Worm (Caenorhabditis elegans): ENCODE data around the gene tcc-1.
"Not testable (repeated sequence)": the region's sequence is repeated elsewhere in the genome, so short reads cannot be mapped to it uniquely, and the experiment has no call there.

Gene tcc-1

DNA sequence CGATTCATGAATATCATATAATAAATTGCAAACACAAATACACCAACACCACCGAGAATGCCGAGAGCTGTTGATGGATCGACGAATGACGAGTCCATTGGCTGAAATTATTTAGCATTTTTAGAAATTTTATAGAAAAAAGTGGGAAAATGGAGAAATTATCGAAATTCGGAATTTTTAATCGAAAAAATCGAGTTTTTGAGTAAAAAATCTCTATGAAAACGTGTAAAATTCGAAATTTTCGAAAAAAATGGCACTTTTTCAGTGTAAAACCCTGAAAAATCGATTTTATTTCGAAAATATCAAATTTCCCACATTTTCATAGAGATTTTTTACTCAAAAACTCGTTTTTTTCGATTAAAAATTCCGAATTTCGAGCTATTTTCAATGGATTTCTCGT, at the start of gene tcc-1:
Gene tcc-1, minus strand, starts transcription at position 101 of the 400 bp plus-strand sequence.
- no peak for TF ChIP-seq sea-1 (GFP tag; conservative IDR thresholded peaks at IDR 0.05)
- TF ChIP-seq ama-1 (optimal IDR thresholded peaks at IDR 0.05): no peak
- no peak for TF ChIP-seq tra-4 (tag; optimal IDR thresholded peaks at IDR 0.05)
- no peak for TF ChIP-seq ceh-13 (GFP tag; optimal IDR thresholded peaks at IDR 0.05)
- no peak for TF ChIP-seq tbx-37 (GFP tag; conservative IDR thresholded peaks at IDR 0.05)
- TF ChIP-seq ceh-36 (tag; optimal IDR thresholded peaks at IDR 0.05): no peak
- TF ChIP-seq flt-1 (GFP tag; IDR thresholded peaks at IDR 0.05): no peak
- TF ChIP-seq hmbx-1 (tag; optimal IDR thresholded peaks at IDR 0.05): no peak
- no peak for TF ChIP-seq aly-1 (tag; optimal IDR thresholded peaks at IDR 0.05)
- no peak for TF ChIP-seq F13C5.2 (tag; optimal IDR thresholded peaks at IDR 0.05)
- no peak for TF ChIP-seq scrt-1 (GFP tag; IDR thresholded peaks at IDR 0.05)
- TF ChIP-seq tbx-11 (GFP tag; IDR thresholded peaks at IDR 0.05): no peak
- no peak for TF ChIP-seq B0310.2 (tag; optimal IDR thresholded peaks at IDR 0.05)

DNA sequence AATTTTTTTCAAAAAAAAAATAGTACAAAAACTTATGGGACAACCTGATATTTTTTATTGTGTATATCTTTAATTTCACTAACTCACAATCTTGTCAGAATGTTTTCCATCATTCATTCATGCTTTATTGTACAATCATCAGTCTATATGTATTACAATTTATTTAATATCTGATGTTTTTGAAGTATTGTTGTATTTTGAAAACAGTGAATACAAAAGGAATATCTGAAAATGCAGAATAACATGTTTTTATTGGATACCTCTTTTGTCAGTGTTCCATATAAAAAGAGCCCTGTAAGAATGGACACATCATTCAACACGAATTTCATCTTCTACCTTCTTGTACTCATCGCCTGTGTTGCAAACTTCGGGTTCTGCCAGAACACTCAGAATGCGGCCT, 48.0 kb upstream of the tcc-1 start, which contains the start of gene C06H5.14:
Gene C06H5.14, plus strand, starts transcription at position 301 of the 400 bp plus-strand sequence.
- TF ChIP-seq scrt-1 (GFP tag; IDR thresholded peaks at IDR 0.05); B0310.2 (tag; optimal IDR thresholded peaks at IDR 0.05); ceh-13 (GFP tag; optimal IDR thresholded peaks at IDR 0.05): not testable (repeated sequence)

DNA sequence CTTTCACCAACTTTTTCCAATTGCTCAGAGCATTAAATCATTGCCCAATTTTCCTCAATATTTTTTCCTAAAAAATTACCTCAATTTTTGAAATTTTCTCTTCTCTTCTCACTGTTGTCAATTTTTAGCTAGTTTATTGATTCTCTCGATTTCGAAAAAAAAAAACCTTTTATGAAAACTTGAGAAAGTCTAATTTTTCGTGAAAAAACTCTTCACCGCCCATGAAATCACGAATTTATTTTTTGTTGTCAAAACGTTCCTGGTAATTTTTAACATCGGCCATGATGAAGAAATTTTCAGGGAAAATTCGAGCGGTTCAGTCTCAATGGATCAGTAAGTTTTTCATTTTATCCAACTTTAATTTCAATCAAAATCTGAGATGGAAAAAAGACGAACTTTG, 43.7 kb upstream of the tcc-1 start, which contains the start of gene fbxa-157:
Gene fbxa-157, plus strand, starts transcription at position 301 of the 400 bp plus-strand sequence.
- TF ChIP-seq scrt-1 (GFP tag; IDR thresholded peaks at IDR 0.05) (no peak), aly-1 (tag; optimal IDR thresholded peaks at IDR 0.05) (no peak), ceh-36 (tag; optimal IDR thresholded peaks at IDR 0.05) (no peak), F13C5.2 (tag; optimal IDR thresholded peaks at IDR 0.05) (no peak), ama-1 (optimal IDR thresholded peaks at IDR 0.05) (no peak), hmbx-1 (tag; optimal IDR thresholded peaks at IDR 0.05) (no peak), pes-1 (GFP tag; IDR thresholded peaks at IDR 0.05) (no peak), flt-1 (GFP tag; IDR thresholded peaks at IDR 0.05) (no peak), ets-7 (tag; optimal IDR thresholded peaks at IDR 0.05) (no peak), sea-1 (GFP tag; conservative IDR thresholded peaks at IDR 0.05) (no peak), tbx-11 (GFP tag; IDR thresholded peaks at IDR 0.05) (no peak)

DNA sequence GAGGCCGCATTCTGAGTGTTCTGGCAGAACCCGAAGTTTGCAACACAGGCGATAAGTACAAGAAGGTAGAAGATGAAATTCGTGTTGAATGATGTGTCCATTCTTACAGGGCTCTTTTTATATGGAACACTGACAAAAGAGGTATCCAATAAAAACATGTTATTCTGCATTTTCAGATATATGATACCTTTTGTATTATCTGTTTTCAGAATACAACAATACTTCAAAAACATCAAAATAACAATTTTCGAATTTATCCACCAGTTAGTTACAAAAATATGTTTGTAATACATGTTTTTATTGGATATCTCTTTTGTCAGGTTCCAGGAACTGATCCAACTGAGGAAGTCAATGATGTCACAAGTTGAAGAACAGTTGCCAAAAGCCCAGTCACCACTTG, 41.9 kb upstream of the tcc-1 start, which contains the start of gene C06H5.13:
Gene C06H5.13, minus strand, starts transcription at position 101 of the 400 bp plus-strand sequence.
- TF ChIP-seq aly-1 (tag; optimal IDR thresholded peaks at IDR 0.05); hnd-1 (tag; optimal IDR thresholded peaks at IDR 0.05); ceh-13 (GFP tag; optimal IDR thresholded peaks at IDR 0.05): not testable (repeated sequence)

DNA sequence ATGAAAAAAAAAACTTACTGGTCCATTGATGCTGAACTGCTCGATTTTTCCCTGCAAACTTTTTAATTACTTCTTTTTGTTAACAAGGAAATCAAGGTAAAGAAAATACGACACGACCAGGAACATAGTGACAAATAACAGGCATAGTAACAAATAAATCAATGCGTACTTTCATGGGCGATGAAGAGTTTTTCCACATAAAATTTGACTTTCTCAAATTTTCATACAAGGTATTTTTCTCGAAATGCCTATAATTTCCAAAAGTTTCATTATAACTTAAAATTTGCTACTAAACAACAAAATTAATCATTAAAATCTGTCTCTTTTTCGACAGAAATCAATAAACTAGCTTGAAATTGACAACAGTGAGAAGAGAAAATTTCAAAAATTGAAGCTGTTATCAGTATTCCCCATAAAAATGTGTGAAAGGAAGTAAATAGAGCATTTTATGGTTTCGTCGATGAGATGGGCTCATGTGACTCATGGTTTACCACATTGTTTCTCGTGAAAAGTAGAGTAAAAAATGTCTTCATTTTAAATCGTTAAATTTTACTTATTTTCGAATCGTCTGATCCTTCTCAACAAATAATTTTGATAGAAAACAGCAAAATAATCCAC, 41.1 kb upstream of the tcc-1 start, which contains the start of gene fbxa-156:
Gene fbxa-156, minus strand, starts transcription at position 51 of the 618 bp plus-strand sequence.
- TF ChIP-seq scrt-1 (GFP tag; IDR thresholded peaks at IDR 0.05): no peak
- no peak for TF ChIP-seq sea-1 (GFP tag; conservative IDR thresholded peaks at IDR 0.05)
- no peak for TF ChIP-seq tbx-37 (GFP tag; conservative IDR thresholded peaks at IDR 0.05)
- TF ChIP-seq ets-7 (tag; optimal IDR thresholded peaks at IDR 0.05): no peak
- TF ChIP-seq F13C5.2 (tag; optimal IDR thresholded peaks at IDR 0.05): no peak
- no peak for TF ChIP-seq B0310.2 (tag; optimal IDR thresholded peaks at IDR 0.05)
- TF ChIP-seq aly-1 (tag; optimal IDR thresholded peaks at IDR 0.05): no peak
- no peak for TF ChIP-seq hmbx-1 (tag; optimal IDR thresholded peaks at IDR 0.05)
- no peak for TF ChIP-seq ceh-13 (GFP tag; optimal IDR thresholded peaks at IDR 0.05)
- no peak for TF ChIP-seq hnd-1 (tag; optimal IDR thresholded peaks at IDR 0.05)

DNA sequence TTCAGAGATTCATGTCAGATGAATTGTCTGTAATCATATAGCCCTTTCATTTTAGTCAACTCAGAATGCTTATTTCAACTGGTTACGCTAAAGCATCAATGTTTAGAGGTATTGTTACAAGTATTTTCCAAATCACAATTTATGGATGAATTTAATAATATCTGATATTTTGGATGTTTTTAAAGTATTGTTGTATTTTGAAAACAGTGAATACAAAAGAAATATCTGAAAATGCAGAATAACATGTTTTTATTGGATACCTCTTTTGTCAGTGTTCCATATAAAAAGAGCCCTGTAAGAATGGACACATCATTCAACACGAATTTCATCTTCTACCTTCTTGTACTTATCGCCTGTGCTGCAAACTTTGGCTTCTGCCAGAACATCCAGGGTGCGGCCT, 38.7 kb upstream of the tcc-1 start, which contains the start of gene C06H5.12:
Gene C06H5.12, plus strand, starts transcription at position 301 of the 400 bp plus-strand sequence.
- not testable (repeated sequence) for TF ChIP-seq hnd-1 (tag; optimal IDR thresholded peaks at IDR 0.05); aly-1 (tag; optimal IDR thresholded peaks at IDR 0.05); ceh-13 (GFP tag; optimal IDR thresholded peaks at IDR 0.05)

DNA sequence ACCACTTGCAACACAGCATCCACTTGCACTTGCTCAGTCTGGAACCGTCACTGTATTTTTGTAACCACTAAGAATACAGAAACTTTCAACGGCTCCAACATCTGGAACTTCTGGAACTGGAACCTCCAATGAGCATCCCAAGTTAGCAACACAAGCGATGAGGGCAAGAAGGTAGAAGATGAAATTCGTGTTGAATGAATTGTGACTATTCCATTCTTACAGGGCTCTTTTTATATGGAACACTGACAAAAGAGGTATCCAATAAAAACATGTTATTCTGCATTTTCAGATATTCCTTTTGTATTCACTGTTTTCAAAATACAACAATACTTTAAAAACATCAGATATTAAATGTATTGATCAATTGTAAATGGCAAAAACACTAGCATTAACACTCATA, 38.2 kb upstream of the tcc-1 start, which contains the start of gene C06H5.11:
Gene C06H5.11, minus strand, starts transcription at position 101 of the 400 bp plus-strand sequence.
- not testable (repeated sequence) for TF ChIP-seq F13C5.2 (tag; optimal IDR thresholded peaks at IDR 0.05); ama-1 (optimal IDR thresholded peaks at IDR 0.05); ceh-13 (GFP tag; optimal IDR thresholded peaks at IDR 0.05)

DNA sequence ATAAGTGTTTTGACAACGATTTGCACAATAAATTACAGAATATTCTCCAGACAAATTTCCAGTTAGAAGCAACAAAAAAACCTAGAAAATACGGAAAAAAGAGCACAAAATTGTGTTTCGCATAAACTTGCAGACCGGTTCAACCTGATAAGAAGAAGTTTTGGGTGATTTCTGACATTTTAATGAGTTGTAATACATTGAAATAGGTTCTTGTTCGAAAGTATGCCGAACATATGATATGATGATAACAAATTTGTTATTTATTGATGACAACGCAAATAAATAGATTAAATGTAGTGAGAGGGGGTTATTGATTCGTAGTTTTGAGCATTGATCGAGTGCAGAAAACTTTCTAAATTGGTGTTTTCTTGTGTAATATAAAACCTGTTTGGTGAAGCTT, 35.5 kb upstream of the tcc-1 start:
- TF ChIP-seq B0310.2 (tag; optimal IDR thresholded peaks at IDR 0.05): no peak
- no peak for TF ChIP-seq ceh-13 (GFP tag; optimal IDR thresholded peaks at IDR 0.05)
- TF ChIP-seq ceh-36 (tag; optimal IDR thresholded peaks at IDR 0.05): no peak
- TF ChIP-seq F13C5.2 (tag; optimal IDR thresholded peaks at IDR 0.05): no peak
- TF ChIP-seq aly-1 (tag; optimal IDR thresholded peaks at IDR 0.05): no peak
- no peak for TF ChIP-seq sea-1 (GFP tag; conservative IDR thresholded peaks at IDR 0.05)
- TF ChIP-seq scrt-1 (GFP tag; IDR thresholded peaks at IDR 0.05): no peak
- TF ChIP-seq hmbx-1 (tag; optimal IDR thresholded peaks at IDR 0.05): no peak
- TF ChIP-seq tra-4 (tag; optimal IDR thresholded peaks at IDR 0.05): no peak
- TF ChIP-seq hnd-1 (tag; optimal IDR thresholded peaks at IDR 0.05): no peak
- TF ChIP-seq tbx-11 (GFP tag; IDR thresholded peaks at IDR 0.05): no peak
- no peak for TF ChIP-seq flt-1 (GFP tag; IDR thresholded peaks at IDR 0.05)
- TF ChIP-seq ets-7 (tag; optimal IDR thresholded peaks at IDR 0.05): no peak
- TF ChIP-seq tbx-37 (GFP tag; conservative IDR thresholded peaks at IDR 0.05): no peak
- no peak for TF ChIP-seq pes-1 (GFP tag; IDR thresholded peaks at IDR 0.05)
